Fruit fly (Drosophila melanogaster): Measurements from ENCODE around the gene cv-d.

DNA sequence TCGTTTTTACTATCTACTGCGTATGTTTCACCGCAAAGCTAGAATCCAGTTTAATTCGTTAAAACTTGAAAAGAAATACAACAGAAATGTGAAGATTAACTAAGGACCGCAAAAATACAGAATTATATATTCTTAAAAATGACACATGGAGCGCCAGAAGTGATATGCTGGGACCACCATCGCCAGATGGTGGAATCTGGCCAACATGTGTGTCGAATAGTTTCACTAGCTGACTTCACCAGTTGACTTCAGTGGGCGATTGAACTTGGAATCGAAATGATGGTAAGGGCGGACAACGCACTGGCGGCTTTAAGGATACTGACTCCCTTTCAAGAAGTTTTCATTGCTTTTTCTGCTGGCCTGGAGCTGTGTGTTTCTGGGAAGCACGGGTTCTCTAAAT lies 51.4 kb downstream of the cv-d start, which contains the start of gene CG9593:
- TF ChIP-seq kay (GFP tag; ENCODE audit: borderline replicate concordance) (no peak), Clk (GFP tag; optimal IDR thresholded peaks at IDR 0.05) (no peak), CG1620 (GFP tag; optimal IDR thresholded peaks at IDR 0.05) (no peak), bab1 (GFP tag; optimal IDR thresholded peaks at IDR 0.05) (no peak), cic (GFP tag; optimal IDR thresholded peaks at IDR 0.05) (no peak), CG5204 (GFP tag; optimal IDR thresholded peaks at IDR 0.05) (no peak)
